Fruit fly (Drosophila melanogaster) whole organism, embryonic: ENCODE data around the gene Lgr1.

Experiments used
- BtbVII ChIP-seq: fragments of 200-800 bp; sonication (Bioruptor generic); optimal IDR thresholded peaks from 3 replicates; lab custom pipeline; 2017; ENCODE audit warnings: missing biosample characterization, mild to moderate bottlenecking, missing genetic modification characterization
- C15 ChIP-seq: fragments of 200-800 bp; sonication (Bioruptor generic); IDR thresholded peaks from 3 replicates; pipeline ENCODE4 v1.3.6; 2022; ENCODE audit warnings: missing biosample characterization, missing genetic modification characterization
- CG10654 ChIP-seq: fragments of 200-800 bp; sonication (Bioruptor generic); optimal IDR thresholded peaks from 2 replicates; lab custom pipeline; 2016; ENCODE audit warnings: missing biosample characterization, missing genetic modification characterization
- CG11093 ChIP-seq: fragments of 200-800 bp; sonication (Bioruptor generic); IDR thresholded peaks from 3 replicates; pipeline ENCODE4 v1.3.6; 2022; ENCODE audit warnings: missing biosample characterization, missing genetic modification characterization
- CG11456 ChIP-seq: fragments of 200-800 bp; sonication (Bioruptor generic); IDR thresholded peaks from 3 replicates; pipeline ENCODE4 v1.3.6; 2022; ENCODE audit warnings: missing biosample characterization, missing genetic modification characterization
- CG14710 ChIP-seq: fragments of 200-800 bp; sonication (Bioruptor generic); optimal IDR thresholded peaks from 3 replicates; lab custom pipeline; 2019; ENCODE audit warnings: missing biosample characterization, mild to moderate bottlenecking, missing genetic modification characterization, moderate library complexity
- CG15011 ChIP-seq: fragments of 200-800 bp; sonication (Bioruptor generic); optimal IDR thresholded peaks from 3 replicates; lab custom pipeline; 2018; ENCODE audit warnings: missing biosample characterization, mild to moderate bottlenecking, missing genetic modification characterization
- CG15073 ChIP-seq: fragments of 200-800 bp; sonication (Bioruptor generic); optimal IDR thresholded peaks from 2 replicates; lab custom pipeline; 2016; ENCODE audit warnings: missing biosample characterization, missing genetic modification characterization
- CG15514 ChIP-seq: fragments of 200-800 bp; sonication (Bioruptor generic); optimal IDR thresholded peaks from 3 replicates; lab custom pipeline; 2017; ENCODE audit warnings: missing biosample characterization, missing genetic modification characterization, mild to moderate bottlenecking, moderate library complexity, missing genetic modification reagents
- CG16815 ChIP-seq: fragments of 200-800 bp; sonication (Bioruptor generic); optimal IDR thresholded peaks from 3 replicates; lab custom pipeline; 2017; ENCODE audit warnings: missing biosample characterization, mild to moderate bottlenecking, missing genetic modification characterization
- CG17186 ChIP-seq: fragments of 200-800 bp; sonication (Bioruptor generic); optimal IDR thresholded peaks from 3 replicates; lab custom pipeline; 2017; ENCODE audit warnings: missing biosample characterization, missing genetic modification reagents, missing genetic modification characterization
- CG17802 ChIP-seq: fragments of 200-800 bp; sonication (Bioruptor generic); optimal IDR thresholded peaks from 2 replicates; lab custom pipeline; 2018; ENCODE audit warnings: missing biosample characterization, mild to moderate bottlenecking, missing genetic modification characterization, moderate library complexity
- CG18764 ChIP-seq: fragments of 200-800 bp; sonication (Bioruptor generic); optimal IDR thresholded peaks from 3 replicates; lab custom pipeline; 2016; ENCODE audit warnings: missing biosample characterization, missing genetic modification characterization
- CG2116 ChIP-seq: fragments of 200-800 bp; sonication (Bioruptor generic); optimal IDR thresholded peaks from 3 replicates; lab custom pipeline; 2018; ENCODE audit warnings: missing biosample characterization, mild to moderate bottlenecking, missing genetic modification characterization
- CG30431 ChIP-seq: fragments of 200-800 bp; sonication (Bioruptor generic); optimal IDR thresholded peaks from 2 replicates; lab custom pipeline; 2017; ENCODE audit warnings: missing biosample characterization, missing genetic modification characterization
- CG31388 ChIP-seq: fragments of 200-800 bp; sonication (Bioruptor generic); optimal IDR thresholded peaks from 2 replicates; lab custom pipeline; 2016; ENCODE audit warnings: missing biosample characterization, missing genetic modification characterization
- CG3163 ChIP-seq: fragments of 200-800 bp; sonication (Bioruptor generic); optimal IDR thresholded peaks from 3 replicates; lab custom pipeline; 2016; ENCODE audit warnings: missing biosample characterization, missing genetic modification characterization
- CG42726 ChIP-seq: fragments of 200-800 bp; sonication (Bioruptor generic); IDR thresholded peaks from 2 replicates; pipeline ENCODE4 v1.3.6; 2022; ENCODE audit warnings: missing biosample characterization, missing genetic modification characterization; ENCODE audit not compliant: partially characterized antibody
- CG6254 ChIP-seq: fragments of 200-800 bp; sonication (Bioruptor generic); optimal IDR thresholded peaks from 3 replicates; lab custom pipeline; 2017; ENCODE audit warnings: mild to moderate bottlenecking, missing biosample characterization, missing genetic modification reagents, missing genetic modification characterization
- Camta ChIP-seq: fragments of 200-800 bp; sonication (Bioruptor generic); optimal IDR thresholded peaks from 2 replicates; lab custom pipeline; 2016; ENCODE audit warnings: missing biosample characterization, missing genetic modification characterization
- Hr78 ChIP-seq, 2 experiments: fragments of 200-800 bp in 1 of 2; fragments of >200 bp in 1 of 2; sonication (Bioruptor generic) in 1 of 2; optimal IDR thresholded peaks; 2 replicates each; lab custom pipeline; 2017 to 2019; ENCODE audit warnings: missing biosample characterization in 2 of 2, missing genetic modification characterization in 2 of 2, mild to moderate bottlenecking in 1 of 2, moderate library complexity in 1 of 2
- Jarid2 ChIP-seq: fragments of 200-800 bp; sonication (Bioruptor generic); optimal IDR thresholded peaks from 3 replicates; lab custom pipeline; 2017; ENCODE audit warnings: mild to moderate bottlenecking, missing biosample characterization, missing genetic modification reagents, missing genetic modification characterization
- Kr ChIP-seq: fragments of 200-800 bp; sonication (Bioruptor generic); optimal IDR thresholded peaks from 2 replicates; lab custom pipeline; 2017; ENCODE audit warnings: missing biosample characterization, mild to moderate bottlenecking, missing genetic modification characterization
- MTF-1 ChIP-seq: fragments of 200-800 bp; sonication (Bioruptor generic); optimal IDR thresholded peaks from 2 replicates; lab custom pipeline; 2018; ENCODE audit warnings: missing biosample characterization, mild to moderate bottlenecking, missing genetic modification characterization, borderline replicate concordance
- Mes4 ChIP-seq: fragments of 200-800 bp; sonication (Bioruptor generic); optimal IDR thresholded peaks from 2 replicates; lab custom pipeline; 2016; ENCODE audit warnings: missing biosample characterization, missing genetic modification characterization
- NFAT ChIP-seq: fragments of 200-800 bp; sonication (Bioruptor generic); IDR thresholded peaks from 2 replicates; pipeline ENCODE4 v1.3.6; 2022; ENCODE audit warnings: missing biosample characterization, missing genetic modification characterization
- Nf-YC ChIP-seq: fragments of 200-800 bp; optimal IDR thresholded peaks from 3 replicates; lab custom pipeline; 2019; ENCODE audit warnings: missing biosample characterization, mild to moderate bottlenecking, missing genetic modification characterization, moderate library complexity
- Opbp ChIP-seq: fragments of 200-800 bp; sonication (Bioruptor generic); IDR thresholded peaks from 3 replicates; pipeline ENCODE4 v1.3.6; 2022; ENCODE audit warnings: missing biosample characterization, missing genetic modification characterization; ENCODE audit not compliant: partially characterized antibody
- Pdp1 ChIP-seq, 2 experiments: fragments of 200-800 bp; sonication (Bioruptor generic); optimal IDR thresholded peaks; 3 replicates each; lab custom pipeline; 2016; ENCODE audit warnings: missing biosample characterization in 2 of 2, missing genetic modification characterization in 2 of 2, mild to moderate bottlenecking in 1 of 2, moderate library complexity in 1 of 2
- Xrp1 ChIP-seq: fragments of 200-800 bp; sonication (Bioruptor generic); IDR thresholded peaks from 2 replicates; pipeline ENCODE4 v1.3.6; 2022; ENCODE audit warnings: missing biosample characterization, missing genetic modification characterization
- ab ChIP-seq: fragments of 200-800 bp; sonication (Bioruptor generic); optimal IDR thresholded peaks from 2 replicates; lab custom pipeline; 2016; ENCODE audit warnings: missing biosample characterization, missing genetic modification characterization
- bsh ChIP-seq, 2 experiments: fragments of 200-800 bp; sonication (Bioruptor generic); optimal IDR thresholded peaks; 2 replicates each; lab custom pipeline; 2017 to 2018; ENCODE audit warnings: mild to moderate bottlenecking in 2 of 2, missing biosample characterization in 2 of 2, missing genetic modification characterization in 2 of 2, moderate library complexity in 1 of 2
- cas ChIP-seq: fragments of 200-800 bp; sonication (Bioruptor generic); IDR thresholded peaks from 2 replicates; pipeline ENCODE4 v1.3.6; 2022; ENCODE audit warnings: missing biosample characterization, missing genetic modification characterization
- caup ChIP-seq: fragments of 200-800 bp; sonication (Bioruptor generic); optimal IDR thresholded peaks from 3 replicates; lab custom pipeline; 2017; ENCODE audit warnings: missing biosample characterization, mild to moderate bottlenecking, missing genetic modification characterization, moderate library complexity; ENCODE audit not compliant: severe bottlenecking
- crol ChIP-seq: fragments of 200-800 bp; sonication (Bioruptor generic); IDR thresholded peaks from 2 replicates; pipeline ENCODE4 v1.3.6; 2022; ENCODE audit warnings: missing biosample characterization, missing genetic modification characterization
- da ChIP-seq: fragments of 200-800 bp; sonication (Bioruptor generic); optimal IDR thresholded peaks from 2 replicates; lab custom pipeline; 2016; ENCODE audit warnings: missing biosample characterization, missing genetic modification characterization
- gce ChIP-seq: fragments of 200-800 bp; sonication (Bioruptor generic); IDR thresholded peaks from 3 replicates; pipeline ENCODE4 v1.3.6; 2022; ENCODE audit warnings: missing biosample characterization, missing genetic modification characterization
- grn ChIP-seq: fragments of 200-800 bp; sonication (Bioruptor generic); optimal IDR thresholded peaks from 3 replicates; lab custom pipeline; 2017; ENCODE audit warnings: missing biosample characterization, missing genetic modification characterization
- gt ChIP-seq: fragments of 200-800 bp; sonication (Bioruptor generic); IDR thresholded peaks from 2 replicates; pipeline ENCODE4 v1.3.6; 2022; ENCODE audit warnings: missing biosample characterization, missing genetic modification characterization
- hb ChIP-seq: fragments of 200-800 bp; sonication (Bioruptor generic); IDR thresholded peaks from 3 replicates; pipeline ENCODE4 v1.3.6; 2022; ENCODE audit warnings: missing biosample characterization, missing genetic modification characterization; ENCODE audit not compliant: partially characterized antibody
- kay ChIP-seq: fragments of 200-800 bp; sonication (Bioruptor generic); optimal IDR thresholded peaks from 2 replicates; lab custom pipeline; 2016; ENCODE audit warnings: missing biosample characterization, missing genetic modification characterization
- klu ChIP-seq: fragments of 200-800 bp; sonication (Bioruptor generic); IDR thresholded peaks from 2 replicates; pipeline ENCODE4 v1.3.6; 2022; ENCODE audit warnings: missing biosample characterization, missing genetic modification characterization
- odd ChIP-seq: fragments of 200-800 bp; sonication (Bioruptor generic); optimal IDR thresholded peaks from 2 replicates; lab custom pipeline; 2017; ENCODE audit warnings: missing biosample characterization, mild to moderate bottlenecking, missing genetic modification characterization
- p53 ChIP-seq: fragments of 200-800 bp; sonication (Bioruptor generic); optimal IDR thresholded peaks from 2 replicates; lab custom pipeline; 2016; ENCODE audit warnings: missing biosample characterization, missing genetic modification characterization
- pfk ChIP-seq: fragments of 200-800 bp; sonication (Bioruptor generic); optimal IDR thresholded peaks from 2 replicates; lab custom pipeline; 2018; ENCODE audit warnings: missing biosample characterization, mild to moderate bottlenecking, missing genetic modification characterization, moderate library complexity
- ssp ChIP-seq: fragments of 200-800 bp; sonication (Bioruptor generic); IDR thresholded peaks from 2 replicates; pipeline ENCODE4 v1.3.6; 2022; ENCODE audit warnings: missing biosample characterization, missing genetic modification characterization
- stwl ChIP-seq: fragments of 200-800 bp; sonication (Bioruptor generic); optimal IDR thresholded peaks from 3 replicates; lab custom pipeline; 2018; ENCODE audit warnings: missing biosample characterization, mild to moderate bottlenecking, missing genetic modification characterization, moderate library complexity
- vnd ChIP-seq: fragments of 200-800 bp; sonication (Bioruptor generic); IDR thresholded peaks from 3 replicates; pipeline ENCODE4 v1.3.6; 2022; ENCODE audit warnings: missing biosample characterization, missing genetic modification characterization; ENCODE audit not compliant: partially characterized antibody

Lgr1 gene

DNA sequence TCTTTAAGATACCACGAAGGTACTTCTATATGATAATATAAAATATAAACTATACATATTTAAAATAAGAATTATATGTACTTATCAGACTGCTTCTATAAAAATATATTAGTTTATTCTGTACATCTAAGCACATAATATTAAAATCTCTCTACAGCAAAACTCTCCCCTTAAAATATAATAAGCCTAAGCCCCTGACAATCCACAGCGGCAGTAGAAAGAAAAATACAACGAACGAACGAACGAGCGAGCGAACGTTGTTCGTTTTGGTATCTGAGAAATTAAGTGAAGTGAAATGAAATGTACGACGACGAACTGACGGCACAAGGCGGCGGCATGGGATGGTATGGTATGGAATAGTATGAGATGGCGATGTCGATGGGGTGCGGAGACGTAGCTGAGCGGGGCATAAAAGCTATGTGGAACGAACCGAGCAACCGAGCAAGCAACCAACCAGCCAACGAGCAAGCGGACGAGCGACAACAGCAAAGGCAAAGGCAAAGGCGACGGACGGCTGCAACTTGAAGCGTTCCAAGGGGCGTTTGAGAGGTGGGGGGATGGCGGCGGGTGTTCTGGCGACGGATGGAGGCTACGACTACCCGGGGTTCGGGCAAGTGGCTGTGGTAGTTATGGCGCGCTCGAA, 25.0 kb upstream of the Lgr1 start (continued):
- peak; percentile 95; the same call in 2 of the 3 replicates for TF ChIP-seq CG11093 (GFP tag; lab: Robert Waterston, UW)
- peak; percentile 87 for TF ChIP-seq CG2116 (GFP tag; lab: Kevin White, UChicago)
- peak; percentile 93 for TF ChIP-seq ssp
- TF ChIP-seq Pdp1 (GFP tag; optimal IDR thresholded peaks at IDR 0.05; lab: Kevin White, UChicago): peak; percentile 52 to 75
- no peak for TF ChIP-seq CG42726 (GFP tag; lab: Robert Waterston, UW)
- TF ChIP-seq stwl (tag; lab: Kevin White, UChicago): no peak
- peak; percentile 94 for TF ChIP-seq CG15514 (GFP tag; lab: Kevin White, UChicago)
- peak; percentile 25 for TF ChIP-seq da (GFP tag; lab: Kevin White, UChicago)
- TF ChIP-seq klu: peak; percentile 97
- TF ChIP-seq caup: peak; percentile 98
- peak; percentile 96 for TF ChIP-seq gce (GFP tag; lab: Robert Waterston, UW)
- TF ChIP-seq ab (GFP tag; lab: Kevin White, UChicago): peak; percentile 43
- TF ChIP-seq CG30431 (GFP tag; lab: Kevin White, UChicago): peak; percentile 93
- peak; percentile 94 for TF ChIP-seq Nf-YC (tag; lab: Kevin White, UChicago)
- peak; percentile 95 for TF ChIP-seq cas (GFP tag; lab: Robert Waterston, UW)
- peak; percentile 99 for TF ChIP-seq BtbVII (GFP tag; lab: Kevin White, UChicago)
- peak; percentile 99 for TF ChIP-seq Xrp1
- TF ChIP-seq hb (GFP tag; lab: Robert Waterston, UW): no peak
- TF ChIP-seq Camta (GFP tag; lab: Kevin White, UChicago): peak; percentile 28
- TF ChIP-seq CG17802: peak; percentile 81
- peak; percentile 86 for TF ChIP-seq CG31388 (GFP tag; lab: Kevin White, UChicago)
- peak; percentile 89 for TF ChIP-seq gt (GFP tag; lab: Robert Waterston, UW)
- TF ChIP-seq CG11456 (GFP tag; lab: Robert Waterston, UW): peak; percentile 96
- peak; percentile 95 to 99 for TF ChIP-seq bsh (GFP tag; optimal IDR thresholded peaks at IDR 0.05; lab: Kevin White, UChicago)
- peak; percentile 67 for TF ChIP-seq CG15073
- peak; percentile 78 for TF ChIP-seq pfk (GFP tag; lab: Kevin White, UChicago)
- TF ChIP-seq CG10654 (GFP tag; lab: Kevin White, UChicago): peak; percentile 95
- peak; percentile 16 for TF ChIP-seq CG3163 (GFP tag; lab: Kevin White, UChicago)
- 0 out of 3 replicates have a peak, but pooled peaks have one; percentile 26 for TF ChIP-seq Opbp (GFP tag; lab: Robert Waterston, UW)
- peak; percentile 95 for TF ChIP-seq NFAT
- peak; percentile 90 for TF ChIP-seq Jarid2 (GFP tag; lab: Kevin White, UChicago)
- TF ChIP-seq kay: peak; percentile 93
- peak; percentile 95 for TF ChIP-seq C15 (GFP tag; lab: Robert Waterston, UW)
- TF ChIP-seq vnd: no peak
- TF ChIP-seq Hr78 (GFP tag; optimal IDR thresholded peaks at IDR 0.05; lab: Kevin White, UChicago): peak in 1 of 2 experiments; percentile 95
- peak; percentile 91 for TF ChIP-seq MTF-1
- TF ChIP-seq p53 (GFP tag; lab: Kevin White, UChicago): peak; percentile 19
- peak; percentile 93 for TF ChIP-seq CG18764 (GFP tag; lab: Kevin White, UChicago)
- TF ChIP-seq crol (GFP tag; lab: Robert Waterston, UW): peak; percentile 99
- TF ChIP-seq CG6254: peak; percentile 95
- peak; percentile 94 for TF ChIP-seq CG16815 (GFP tag; lab: Kevin White, UChicago)
- TF ChIP-seq odd (GFP tag; lab: Kevin White, UChicago): peak; percentile 99
- peak; percentile 97 for TF ChIP-seq CG14710 (tag; lab: Kevin White, UChicago)
- TF ChIP-seq Kr: peak; percentile 43
- peak; percentile 63 for TF ChIP-seq CG17186
- no peak for TF ChIP-seq grn
- peak; percentile 50 for TF ChIP-seq Mes4 (GFP tag; lab: Kevin White, UChicago)
- TF ChIP-seq CG15011: peak; percentile 93
